Worm (Caenorhabditis elegans) whole organism, L2 larva: ENCODE measurements around the gene F22H10.3.
A peak's percentile ranks its signal among the peaks of the same experiment; 100 is the strongest.

ENCODE experiments used
- C34F6.9 ChIP-seq: fragments of 150-350 bp; optimal IDR thresholded peaks from 2 replicates; lab custom pipeline; 2014; ENCODE audit warnings: missing biosample characterization, missing genetic modification characterization
- F13H6.1 ChIP-seq: sonication (generic microtip); optimal IDR thresholded peaks from 2 replicates; lab custom pipeline; 2016; ENCODE audit warnings: missing genetic modification characterization, missing compliant biosample characterization
- R02D3.7 ChIP-seq: fragments of 150-350 bp; optimal IDR thresholded peaks from 2 replicates; lab custom pipeline; 2014; ENCODE audit warnings: missing biosample characterization, missing genetic modification characterization
- Y55F3AM.14 ChIP-seq: fragments of 200-800 bp; sonication (Bioruptor generic); optimal IDR thresholded peaks from 2 replicates; lab custom pipeline; 2018; ENCODE audit warnings: mild to moderate bottlenecking, missing genetic modification characterization, missing compliant biosample characterization
- ZK546.5 ChIP-seq: sonication (generic microtip); optimal IDR thresholded peaks from 2 replicates; lab custom pipeline; 2017; ENCODE audit warnings: missing biosample characterization, missing genetic modification characterization
- alr-1 ChIP-seq: fragments of 150-350 bp; optimal IDR thresholded peaks from 2 replicates; lab custom pipeline; 2014; ENCODE audit warnings: missing biosample characterization, missing genetic modification characterization
- aly-2 ChIP-seq: fragments of 150-350 bp; optimal IDR thresholded peaks from 2 replicates; lab custom pipeline; 2014; ENCODE audit warnings: missing biosample characterization, missing genetic modification characterization
- ama-1 ChIP-seq: fragments of 150-350 bp; optimal IDR thresholded peaks from 2 replicates; lab custom pipeline; 2018; ENCODE audit warnings: inconsistent platforms
- blmp-1 ChIP-seq: sonication (generic microtip); optimal IDR thresholded peaks from 2 replicates; lab custom pipeline; 2017; ENCODE audit warnings: missing genetic modification characterization, mild to moderate bottlenecking, missing compliant biosample characterization, antibody characterized with exemption, moderate library complexity; ENCODE audit not compliant: insufficient read depth
- ceh-16 ChIP-seq: fragments of 150-350 bp; optimal IDR thresholded peaks from 2 replicates; lab custom pipeline; 2014; ENCODE audit warnings: missing biosample characterization, missing genetic modification characterization
- crh-2 ChIP-seq: sonication (generic microtip); optimal IDR thresholded peaks from 2 replicates; lab custom pipeline; 2017; ENCODE audit warnings: missing biosample characterization, missing genetic modification characterization
- elt-1 ChIP-seq: fragments of 150-350 bp; optimal IDR thresholded peaks from 2 replicates; lab custom pipeline; 2014; ENCODE audit warnings: missing biosample characterization, missing genetic modification characterization
- elt-3 ChIP-seq: sonication (generic microtip); optimal IDR thresholded peaks from 2 replicates; lab custom pipeline; 2017; ENCODE audit warnings: missing biosample characterization, missing genetic modification characterization
- fos-1 ChIP-seq: fragments of 150-350 bp; optimal IDR thresholded peaks from 2 replicates; lab custom pipeline; 2014; ENCODE audit warnings: missing biosample characterization, missing genetic modification characterization
- lin-11 ChIP-seq: fragments of 150-350 bp; sonication (generic microtip); optimal IDR thresholded peaks from 2 replicates; lab custom pipeline; 2014; ENCODE audit warnings: missing biosample characterization, missing genetic modification characterization, inconsistent platforms, mixed read lengths
- lin-39 ChIP-seq: fragments of 150-350 bp; optimal IDR thresholded peaks from 2 replicates; lab custom pipeline; 2014; ENCODE audit warnings: missing biosample characterization, missing genetic modification reagents, missing genetic modification characterization
- mab-5 ChIP-seq: fragments of 150-350 bp; optimal IDR thresholded peaks from 2 replicates; lab custom pipeline; 2014; ENCODE audit warnings: missing biosample characterization, missing genetic modification characterization
- mbf-1 ChIP-seq: sonication (generic microtip); optimal IDR thresholded peaks from 2 replicates; lab custom pipeline; 2017; ENCODE audit warnings: missing biosample characterization, missing genetic modification characterization
- nhr-10 ChIP-seq: sonication (generic microtip); optimal IDR thresholded peaks from 2 replicates; lab custom pipeline; 2017; ENCODE audit warnings: missing biosample characterization, missing genetic modification characterization
- nhr-11 ChIP-seq: fragments of 150-350 bp; optimal IDR thresholded peaks from 2 replicates; lab custom pipeline; 2014; ENCODE audit warnings: missing biosample characterization, missing genetic modification characterization
- nhr-129 ChIP-seq: fragments of 150-350 bp; optimal IDR thresholded peaks from 2 replicates; lab custom pipeline; 2014; ENCODE audit warnings: missing biosample characterization, missing genetic modification characterization
- nhr-21 ChIP-seq: fragments of 150-350 bp; optimal IDR thresholded peaks from 2 replicates; lab custom pipeline; 2014; ENCODE audit warnings: missing biosample characterization, missing genetic modification characterization
- nhr-237 ChIP-seq: fragments of 150-350 bp; optimal IDR thresholded peaks from 2 replicates; lab custom pipeline; 2014; ENCODE audit warnings: missing biosample characterization, missing genetic modification characterization
- nhr-25 ChIP-seq: fragments of 150-350 bp; sonication (generic microtip); optimal IDR thresholded peaks from 3 replicates; lab custom pipeline; 2014; ENCODE audit warnings: missing biosample characterization, missing genetic modification characterization
- nhr-6 ChIP-seq: fragments of 150-350 bp; optimal IDR thresholded peaks from 2 replicates; lab custom pipeline; 2014; ENCODE audit warnings: missing biosample characterization, missing genetic modification characterization
- nhr-77 ChIP-seq: fragments of 150-350 bp; optimal IDR thresholded peaks from 2 replicates; lab custom pipeline; 2014; ENCODE audit warnings: missing biosample characterization, missing genetic modification characterization
- peb-1 ChIP-seq: fragments of 150-350 bp; optimal IDR thresholded peaks from 2 replicates; lab custom pipeline; 2014; ENCODE audit warnings: missing biosample characterization, missing genetic modification characterization
- sem-4 ChIP-seq: fragments of 150-350 bp; optimal IDR thresholded peaks from 2 replicates; lab custom pipeline; 2014; ENCODE audit warnings: missing biosample characterization, missing genetic modification reagents, missing genetic modification characterization
- sma-3 ChIP-seq: sonication (generic microtip); optimal IDR thresholded peaks from 2 replicates; lab custom pipeline; 2016; ENCODE audit warnings: missing genetic modification reagents, missing genetic modification characterization, missing compliant biosample characterization
- sma-9 ChIP-seq, 2 experiments: fragments of 150-350 bp in 1 of 2; sonication (generic microtip) in 1 of 2; optimal IDR thresholded peaks; 2 replicates each; lab custom pipeline; 2014 to 2016; ENCODE audit warnings: missing genetic modification characterization in 2 of 2, mild to moderate bottlenecking in 1 of 2, missing biosample characterization in 1 of 2, missing compliant biosample characterization in 1 of 2, missing genetic modification reagents in 1 of 2, moderate library complexity in 1 of 2
- snpc-4 ChIP-seq: fragments of 150-350 bp; optimal IDR thresholded peaks from 2 replicates; lab custom pipeline; 2014; ENCODE audit warnings: missing biosample characterization, missing genetic modification characterization
- unc-55 ChIP-seq: fragments of 150-350 bp; sonication (generic microtip); optimal IDR thresholded peaks from 3 replicates; lab custom pipeline; 2014; ENCODE audit warnings: missing biosample characterization, missing genetic modification reagents, missing genetic modification characterization
- unc-62 ChIP-seq: fragments of 150-350 bp; optimal IDR thresholded peaks from 2 replicates; lab custom pipeline; 2014; ENCODE audit warnings: missing biosample characterization, missing genetic modification reagents, missing genetic modification characterization
- zag-1 ChIP-seq: fragments of 150-350 bp; optimal IDR thresholded peaks from 2 replicates; lab custom pipeline; 2014; ENCODE audit warnings: missing biosample characterization, missing genetic modification characterization
- ztf-1 ChIP-seq: fragments of 200-800 bp; sonication (Bioruptor generic); conservative IDR thresholded peaks from 2 replicates; pipeline ENCODE4 v1.3.6; 2022; ENCODE audit warnings: missing genetic modification characterization, missing compliant biosample characterization
- ztf-4 ChIP-seq: fragments of 150-350 bp; optimal IDR thresholded peaks from 2 replicates; lab custom pipeline; 2014; ENCODE audit warnings: missing biosample characterization, missing genetic modification characterization

The F22H10.3 gene

DNA sequence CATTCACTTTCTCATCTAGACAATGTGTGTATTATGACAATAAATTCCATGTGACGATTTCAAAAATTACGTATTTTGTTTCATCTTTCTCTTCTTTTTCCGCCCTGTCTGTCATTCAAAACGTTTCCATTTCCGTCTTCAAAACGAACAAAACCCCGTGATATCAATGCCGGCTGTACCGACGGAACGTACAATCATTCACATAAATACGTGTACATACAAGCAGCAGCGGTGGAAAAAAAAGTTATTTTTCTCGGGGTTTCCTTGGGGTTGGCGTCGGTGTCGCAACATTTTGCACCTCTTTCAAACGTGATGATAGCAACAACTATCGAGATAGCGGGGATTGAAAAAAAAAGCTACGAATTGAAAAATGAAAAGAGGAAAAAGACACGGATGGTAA is 47.4 kb upstream of the F22H10.3 start:
- TF ChIP-seq ztf-4 (no peak), sma-9 (GFP tag; optimal IDR thresholded peaks at IDR 0.05; lab: Kevin White, UChicago) (peak; percentile 43), sma-9 (tag; optimal IDR thresholded peaks at IDR 0.05; lab: Kevin White, UChicago) (no peak), fos-1 (tag; lab: Kevin White, UChicago) (peak; percentile 24), nhr-21 (tag; lab: Kevin White, UChicago) (peak; percentile 47), sma-3 (GFP tag; lab: Kevin White, UChicago) (peak; percentile 39)

- peak; percentile 32 for TF ChIP-seq snpc-4 (tag; lab: Kevin White, UChicago)
- no peak for TF ChIP-seq alr-1 (tag; lab: Kevin White, UChicago)
Observed at ce11 chrX:16721930-16722329, 44.4 kb upstream of the F22H10.3 start.

- TF ChIP-seq nhr-6 (tag; lab: Kevin White, UChicago) (no peak), nhr-10 (tag; lab: Kevin White, UChicago) (no peak), Y55F3AM.14 (no peak), nhr-129 (tag; lab: Kevin White, UChicago) (no peak), unc-62 (no peak), crh-2 (no peak), nhr-21 (tag; lab: Kevin White, UChicago) (no peak), ZK546.5 (tag; lab: Kevin White, UChicago) (no peak), ztf-1 (no peak), peb-1 (tag; lab: Kevin White, UChicago) (no peak), unc-55 (GFP tag; lab: Kevin White, UChicago) (no peak), lin-11 (tag; lab: Kevin White, UChicago) (no peak), ceh-16 (no peak), elt-3 (tag; lab: Kevin White, UChicago) (no peak), alr-1 (tag; lab: Kevin White, UChicago) (no peak), aly-2 (tag; lab: Kevin White, UChicago) (no peak), sem-4 (tag; lab: Kevin White, UChicago) (no peak)
Observed at ce11 chrX:16715938-16716337, 38.4 kb upstream of the F22H10.3 start.

ce11 chrX:16711381-16711780 is 33.9 kb upstream of the F22H10.3 start, which contains the start of gene lgc-53:
Gene lgc-53 (plus strand): TSS chrX:16711681.
- TF ChIP-seq sma-9 (GFP tag; optimal IDR thresholded peaks at IDR 0.05; lab: Kevin White, UChicago) (no peak), sma-9 (tag; optimal IDR thresholded peaks at IDR 0.05; lab: Kevin White, UChicago) (no peak), ama-1 (lab: Kevin White, UChicago) (no peak), elt-1 (no peak), nhr-25 (tag; lab: Kevin White, UChicago) (no peak), mab-5 (tag; lab: Kevin White, UChicago) (no peak), alr-1 (tag; lab: Kevin White, UChicago) (no peak), ztf-4 (no peak), R02D3.7 (tag; lab: Kevin White, UChicago) (no peak), lin-11 (tag; lab: Kevin White, UChicago) (no peak), F13H6.1 (tag; lab: Kevin White, UChicago) (no peak), crh-2 (no peak), peb-1 (tag; lab: Kevin White, UChicago) (no peak), blmp-1 (no peak), nhr-237 (tag; lab: Kevin White, UChicago) (no peak)

DNA sequence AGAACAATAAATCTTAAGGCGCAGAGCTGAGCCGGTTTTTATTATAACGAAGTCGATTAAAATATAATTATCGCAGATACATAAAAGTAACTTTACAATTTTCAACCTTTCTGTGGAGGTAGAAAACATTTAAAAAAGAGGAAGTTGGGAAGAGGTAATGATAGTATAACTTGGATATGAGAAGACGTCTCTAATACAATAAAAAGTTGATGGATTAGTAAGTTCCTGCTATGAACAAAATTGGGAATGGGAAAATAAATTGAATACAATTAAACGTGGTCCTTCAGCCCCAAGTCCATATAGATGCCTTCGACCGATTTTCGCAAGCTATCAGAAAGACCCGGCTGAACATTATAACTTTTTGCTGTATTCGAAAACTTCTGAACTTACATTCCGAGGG is 28.1 kb upstream of the F22H10.3 start:
- TF ChIP-seq nhr-6 (tag; lab: Kevin White, UChicago) (no peak), mbf-1 (no peak), zag-1 (no peak), C34F6.9 (no peak), alr-1 (tag; lab: Kevin White, UChicago) (no peak), fos-1 (tag; lab: Kevin White, UChicago) (no peak), F13H6.1 (tag; lab: Kevin White, UChicago) (no peak), nhr-77 (tag; lab: Kevin White, UChicago) (no peak), ztf-1 (no peak), lin-39 (tag; lab: Kevin White, UChicago) (no peak), nhr-11 (tag; lab: Kevin White, UChicago) (no peak), snpc-4 (tag; lab: Kevin White, UChicago) (no peak), nhr-237 (tag; lab: Kevin White, UChicago) (no peak), peb-1 (tag; lab: Kevin White, UChicago) (no peak), blmp-1 (no peak)
